Worm (Caenorhabditis elegans) whole organism, L3 larva: ENCODE data around the gene srd-35.

Experiments used
- egl-27 ChIP-seq: sonication (generic microtip); optimal IDR thresholded peaks from 4 replicates; lab custom pipeline; 2017; ENCODE audit warnings: missing biosample characterization, missing genetic modification reagents, missing genetic modification characterization
- fkh-10 ChIP-seq: sonication (generic microtip); optimal IDR thresholded peaks from 2 replicates; lab custom pipeline; 2017; ENCODE audit warnings: missing biosample characterization, missing genetic modification reagents, missing genetic modification characterization
- mml-1 ChIP-seq: fragments of 150-350 bp; sonication (generic microtip); optimal IDR thresholded peaks from 3 replicates; lab custom pipeline; 2014; ENCODE audit warnings: missing biosample characterization, missing genetic modification characterization
- nhr-23 ChIP-seq: fragments of 150-350 bp; optimal IDR thresholded peaks from 2 replicates; lab custom pipeline; 2014; ENCODE audit warnings: missing biosample characterization, missing genetic modification reagents, missing genetic modification characterization
- nhr-77 ChIP-seq: fragments of 150-350 bp; optimal IDR thresholded peaks from 2 replicates; lab custom pipeline; 2014; ENCODE audit warnings: missing biosample characterization, missing genetic modification characterization
- sea-2 ChIP-seq: fragments of 150-350 bp; sonication (generic microtip); optimal IDR thresholded peaks from 4 replicates; lab custom pipeline; 2014; ENCODE audit warnings: missing biosample characterization, missing genetic modification reagents, missing genetic modification characterization
- ztf-11 ChIP-seq: fragments of 150-350 bp; optimal IDR thresholded peaks from 2 replicates; lab custom pipeline; 2014; ENCODE audit warnings: missing biosample characterization, missing genetic modification characterization

ce11 chrV:12997422-12997821, 33.2 kb downstream of the srd-35 start, which contains the start of gene far-3:
- no peak for TF ChIP-seq egl-27 (tag; lab: Kevin White, UChicago)
- no peak for TF ChIP-seq fkh-10 (GFP tag; lab: Kevin White, UChicago)
- no peak for TF ChIP-seq ztf-11 (tag; lab: Kevin White, UChicago)
- TF ChIP-seq mml-1 (tag; lab: Kevin White, UChicago) = no peak
- no peak for TF ChIP-seq sea-2
- no peak for TF ChIP-seq nhr-23
- TF ChIP-seq nhr-77 (tag; lab: Kevin White, UChicago) = no peak
